Fruit fly (Drosophila melanogaster) whole organism, prepupa: ENCODE measurements around the gene CG33725.

Source experiments
- Blimp-1 ChIP-seq: fragments of 200-800 bp; sonication (Bioruptor generic); optimal IDR thresholded peaks from 3 replicates; lab custom pipeline; 2017; ENCODE audit warnings: missing biosample characterization, missing genetic modification characterization, mild to moderate bottlenecking, moderate library complexity, missing genetic modification reagents
- CG10631 ChIP-seq: fragments of 200-800 bp; sonication (Bioruptor generic); optimal IDR thresholded peaks from 2 replicates; lab custom pipeline; 2016; ENCODE audit warnings: missing biosample characterization, missing genetic modification characterization
- CG11294 ChIP-seq: fragments of 200-800 bp; sonication (Bioruptor generic); IDR thresholded peaks from 2 replicates; pipeline ENCODE4 v1.3.6; 2022; ENCODE audit warnings: missing biosample characterization, missing genetic modification characterization
- CG11902 ChIP-seq: fragments of 200-800 bp; sonication (Bioruptor generic); optimal IDR thresholded peaks from 3 replicates; lab custom pipeline; 2016; ENCODE audit warnings: missing biosample characterization, missing genetic modification characterization
- CG1621 ChIP-seq: fragments of 200-800 bp; sonication (Bioruptor generic); optimal IDR thresholded peaks from 3 replicates; lab custom pipeline; 2018; ENCODE audit warnings: missing biosample characterization, mild to moderate bottlenecking, missing genetic modification characterization
- CG16779 ChIP-seq: fragments of 200-800 bp; sonication (Bioruptor generic); optimal IDR thresholded peaks from 3 replicates; lab custom pipeline; 2017; ENCODE audit warnings: missing biosample characterization, mild to moderate bottlenecking, missing genetic modification characterization
- CG3032 ChIP-seq: fragments of 200-800 bp; optimal IDR thresholded peaks from 2 replicates; lab custom pipeline; 2019; ENCODE audit warnings: missing biosample characterization, mild to moderate bottlenecking, missing genetic modification characterization, moderate library complexity
- CG31627 ChIP-seq: fragments of 200-800 bp; sonication (Bioruptor generic); optimal IDR thresholded peaks from 3 replicates; lab custom pipeline; 2016; ENCODE audit warnings: missing biosample characterization, missing genetic modification characterization
- CG32006 ChIP-seq: fragments of 200-800 bp; sonication (Bioruptor generic); optimal IDR thresholded peaks from 3 replicates; lab custom pipeline; 2017; ENCODE audit warnings: missing biosample characterization, mild to moderate bottlenecking, missing genetic modification characterization
- CG34406 ChIP-seq: fragments of 200-800 bp; sonication (Bioruptor generic); optimal IDR thresholded peaks from 3 replicates; lab custom pipeline; 2016; ENCODE audit warnings: missing biosample characterization, missing genetic modification characterization
- CG3919 ChIP-seq: fragments of 200-800 bp; sonication (Bioruptor generic); optimal IDR thresholded peaks from 3 replicates; lab custom pipeline; 2016; ENCODE audit warnings: missing biosample characterization, missing genetic modification characterization
- CG4318 ChIP-seq: fragments of 200-800 bp; sonication (Bioruptor generic); optimal IDR thresholded peaks from 3 replicates; lab custom pipeline; 2017; ENCODE audit warnings: missing biosample characterization, mild to moderate bottlenecking, missing genetic modification characterization
- CG6276 ChIP-seq: fragments of 200-800 bp; sonication (Bioruptor generic); optimal IDR thresholded peaks from 2 replicates; lab custom pipeline; 2017; ENCODE audit warnings: missing biosample characterization, mild to moderate bottlenecking, missing genetic modification characterization
- CG6792 ChIP-seq: fragments of 200-800 bp; sonication (Bioruptor generic); optimal IDR thresholded peaks from 3 replicates; lab custom pipeline; 2016; ENCODE audit warnings: missing biosample characterization, missing genetic modification characterization
- CG6808 ChIP-seq: fragments of 200-800 bp; sonication (Bioruptor generic); optimal IDR thresholded peaks from 3 replicates; lab custom pipeline; 2017; ENCODE audit warnings: missing biosample characterization, missing genetic modification characterization, mild to moderate bottlenecking, moderate library complexity, missing genetic modification reagents
- CG6854 ChIP-seq: fragments of 200-800 bp; sonication (Bioruptor generic); optimal IDR thresholded peaks from 2 replicates; lab custom pipeline; 2017; ENCODE audit warnings: missing biosample characterization, mild to moderate bottlenecking, missing genetic modification characterization
- CG7368 ChIP-seq: fragments of 200-800 bp; sonication (Bioruptor generic); optimal IDR thresholded peaks from 3 replicates; lab custom pipeline; 2016; ENCODE audit warnings: missing biosample characterization, missing genetic modification characterization
- CG8119 ChIP-seq: fragments of 200-800 bp; sonication (Bioruptor generic); IDR thresholded peaks from 3 replicates; pipeline ENCODE4 v1.3.6; 2022; ENCODE audit warnings: missing biosample characterization, missing genetic modification characterization
- CG9139 ChIP-seq: fragments of 200-800 bp; sonication (Bioruptor generic); optimal IDR thresholded peaks from 3 replicates; lab custom pipeline; 2017; ENCODE audit warnings: missing biosample characterization, mild to moderate bottlenecking, missing genetic modification characterization
- Eip75B ChIP-seq: fragments of 200-800 bp; sonication (Bioruptor generic); optimal IDR thresholded peaks from 3 replicates; lab custom pipeline; 2016; ENCODE audit warnings: missing biosample characterization, missing genetic modification characterization
- Eip78C ChIP-seq: fragments of 200-800 bp; sonication (Bioruptor generic); peaks from one replicate; lab custom pipeline; 2016; ENCODE audit warnings: missing biosample characterization, missing genetic modification characterization
- Eip93F ChIP-seq: fragments of 200-800 bp; sonication (Bioruptor generic); optimal IDR thresholded peaks from 2 replicates; lab custom pipeline; 2016; ENCODE audit warnings: missing biosample characterization, mild to moderate bottlenecking, missing genetic modification characterization
- Ets21C ChIP-seq: fragments of 200-800 bp; sonication (Bioruptor generic); optimal IDR thresholded peaks from 3 replicates; lab custom pipeline; 2016; ENCODE audit warnings: missing biosample characterization, missing genetic modification characterization
- Ets96B ChIP-seq: fragments of 200-800 bp; optimal IDR thresholded peaks from 2 replicates; lab custom pipeline; 2019; ENCODE audit warnings: missing biosample characterization, mild to moderate bottlenecking, missing genetic modification characterization, moderate library complexity
- Gug ChIP-seq: fragments of 200-800 bp; sonication (Bioruptor generic); IDR thresholded peaks from 2 replicates; pipeline ENCODE4 v1.3.6; 2022; ENCODE audit warnings: missing biosample characterization, missing genetic modification characterization
- Hr39 ChIP-seq: fragments of 200-800 bp; sonication (Bioruptor generic); optimal IDR thresholded peaks from 2 replicates; lab custom pipeline; 2016; ENCODE audit warnings: missing biosample characterization, missing genetic modification characterization
- Met ChIP-seq: fragments of 200-800 bp; sonication (Bioruptor generic); optimal IDR thresholded peaks from 3 replicates; lab custom pipeline; 2016; ENCODE audit warnings: missing biosample characterization, missing genetic modification characterization
- OdsH ChIP-seq: fragments of 200-800 bp; sonication (Bioruptor generic); optimal IDR thresholded peaks from 3 replicates; lab custom pipeline; 2016; ENCODE audit warnings: missing biosample characterization, missing genetic modification characterization
- Sox102F ChIP-seq: fragments of 200-800 bp; sonication (Bioruptor generic); optimal IDR thresholded peaks from 2 replicates; lab custom pipeline; 2016; ENCODE audit warnings: missing biosample characterization, mild to moderate bottlenecking, missing genetic modification characterization
- achi ChIP-seq: fragments of 200-800 bp; sonication (Bioruptor generic); optimal IDR thresholded peaks from 3 replicates; lab custom pipeline; 2016; ENCODE audit warnings: missing biosample characterization, missing genetic modification characterization
- acj6 ChIP-seq: fragments of 200-800 bp; sonication (Bioruptor generic); optimal IDR thresholded peaks from 3 replicates; lab custom pipeline; 2016; ENCODE audit warnings: missing biosample characterization, missing genetic modification characterization
- cyc ChIP-seq: fragments of 200-800 bp; sonication (Bioruptor generic); optimal IDR thresholded peaks from 3 replicates; lab custom pipeline; 2016; ENCODE audit warnings: missing biosample characterization, missing genetic modification characterization
- dac ChIP-seq: fragments of 200-800 bp; sonication (Bioruptor generic); optimal IDR thresholded peaks from 2 replicates; lab custom pipeline; 2017; ENCODE audit warnings: missing biosample characterization, mild to moderate bottlenecking, missing genetic modification characterization
- dsx ChIP-seq: fragments of 200-800 bp; optimal IDR thresholded peaks from 3 replicates; lab custom pipeline; 2019; ENCODE audit warnings: missing biosample characterization, mild to moderate bottlenecking, missing genetic modification characterization, moderate library complexity; ENCODE audit not compliant: poor library complexity, severe bottlenecking
- esn ChIP-seq: fragments of 200-800 bp; sonication (Bioruptor generic); optimal IDR thresholded peaks from 2 replicates; lab custom pipeline; 2016; ENCODE audit warnings: missing biosample characterization, mild to moderate bottlenecking, missing genetic modification characterization, moderate library complexity
- fd59A ChIP-seq: fragments of 200-800 bp; sonication (Bioruptor generic); optimal IDR thresholded peaks from 2 replicates; lab custom pipeline; 2017; ENCODE audit warnings: missing biosample characterization, mild to moderate bottlenecking, missing genetic modification characterization, missing genetic modification reagents
- fd85E ChIP-seq: fragments of 200-800 bp; sonication (Bioruptor generic); optimal IDR thresholded peaks from 3 replicates; lab custom pipeline; 2016; ENCODE audit warnings: missing biosample characterization, missing genetic modification characterization
- fkh ChIP-seq: fragments of 200-800 bp; sonication (Bioruptor generic); optimal IDR thresholded peaks from 3 replicates; lab custom pipeline; 2017; ENCODE audit warnings: missing biosample characterization, mild to moderate bottlenecking, missing genetic modification characterization, moderate library complexity
- lz ChIP-seq: fragments of 200-800 bp; sonication (Bioruptor generic); optimal IDR thresholded peaks from 3 replicates; lab custom pipeline; 2016; ENCODE audit warnings: missing biosample characterization, missing genetic modification characterization
- net ChIP-seq: fragments of 200-800 bp; sonication (Bioruptor generic); optimal IDR thresholded peaks from 3 replicates; lab custom pipeline; 2016; ENCODE audit warnings: missing biosample characterization, missing genetic modification characterization
- pdm3 ChIP-seq: fragments of 200-800 bp; sonication (Bioruptor generic); optimal IDR thresholded peaks from 3 replicates; lab custom pipeline; 2016; ENCODE audit warnings: missing biosample characterization, missing genetic modification characterization
- spab ChIP-seq: fragments of 200-800 bp; sonication (Bioruptor generic); optimal IDR thresholded peaks from 2 replicates; lab custom pipeline; 2017; ENCODE audit warnings: missing biosample characterization, mild to moderate bottlenecking, missing genetic modification characterization, missing genetic modification reagents
- svp ChIP-seq: fragments of 200-800 bp; sonication (Bioruptor generic); peaks from one replicate; lab custom pipeline; 2016; ENCODE audit warnings: missing biosample characterization, missing genetic modification characterization
- topi ChIP-seq: fragments of 200-800 bp; sonication (Bioruptor generic); optimal IDR thresholded peaks from 3 replicates; lab custom pipeline; 2016; ENCODE audit warnings: missing biosample characterization, missing genetic modification characterization
- vri ChIP-seq: fragments of 200-800 bp; sonication (Bioruptor generic); optimal IDR thresholded peaks from 3 replicates; lab custom pipeline; 2016; ENCODE audit warnings: missing biosample characterization, mild to moderate bottlenecking, missing genetic modification characterization

CG33725 gene

dm6 chr3L:12482246-12482645 lies at the start of gene CG33725:
CG33725 (plus strand) TSS chr3L:12482609.
- TF ChIP-seq fkh (peak; percentile 95), fd59A (GFP tag; lab: Kevin White, UChicago) (no peak)
- TF ChIP-seq, all 60 proteins: peak for 1

DNA sequence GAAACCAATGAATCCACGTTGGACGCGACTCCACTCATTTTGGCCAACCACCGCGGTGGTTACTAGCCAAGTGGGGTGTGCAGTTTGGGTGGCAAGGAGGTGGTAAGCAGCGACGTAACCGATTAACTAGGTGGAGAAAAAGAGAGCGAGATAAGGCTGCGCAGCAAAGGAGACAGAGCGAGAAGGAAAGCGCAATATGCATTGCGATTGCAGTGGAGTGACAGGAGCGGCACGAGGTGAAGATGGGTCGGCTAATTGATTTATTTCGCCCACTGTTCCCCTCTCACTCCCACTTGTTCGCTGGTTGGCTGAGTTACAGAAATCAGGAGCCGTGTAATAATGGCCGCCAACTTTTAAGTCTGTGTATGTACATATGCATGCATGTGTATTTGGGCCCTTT lies 48.7 kb upstream of the CG33725 start:
- TF ChIP-seq topi, result no peak
- TF ChIP-seq CG7368 (GFP tag; lab: Kevin White, UChicago), result peak; percentile 40
- peak; percentile 53 for TF ChIP-seq svp (GFP tag; lab: Kevin White, UChicago)

- no peak for TF ChIP-seq CG3032 (tag; lab: Kevin White, UChicago)
- peak; percentile 60 for TF ChIP-seq fkh
- peak; percentile 76 for TF ChIP-seq vri (GFP tag; lab: Kevin White, UChicago)
These were observed 48.0 kb upstream of the CG33725 start for dm6 chr3L:12434432-12434831.

DNA sequence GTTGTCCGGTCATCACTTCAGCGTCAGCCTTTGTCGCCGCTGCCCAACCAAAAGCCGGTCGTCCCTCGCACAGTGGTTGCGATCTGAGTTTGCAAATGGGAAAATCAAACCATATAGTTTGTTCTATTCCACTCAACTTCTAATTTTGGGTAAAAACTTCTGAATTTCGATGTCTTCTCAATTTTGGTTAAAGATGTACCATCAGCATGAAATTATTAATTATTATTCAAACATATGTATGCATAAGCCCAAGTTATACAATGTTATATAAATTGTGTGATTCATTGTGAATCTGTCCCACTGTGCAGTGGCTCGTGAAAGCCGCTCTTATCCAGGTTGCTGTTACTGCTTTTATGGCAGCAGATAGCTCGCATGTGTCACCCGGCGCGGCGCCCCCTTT lies 39.8 kb upstream of the CG33725 start:
- TF ChIP-seq pdm3 (GFP tag; lab: Kevin White, UChicago) (peak; percentile 78), CG3032 (tag; lab: Kevin White, UChicago) (peak; percentile 73), CG4318 (GFP tag; lab: Kevin White, UChicago) (peak; percentile 62), cyc (peak; percentile 62), Sox102F (GFP tag; lab: Kevin White, UChicago) (peak; percentile 83), CG6808 (GFP tag; lab: Kevin White, UChicago) (peak; percentile 76), Eip93F (GFP tag; lab: Kevin White, UChicago) (no peak), CG11294 (GFP tag; lab: Robert Waterston, UW) (no peak), esn (peak; percentile 68), topi (peak; percentile 64), Gug (GFP tag; lab: Robert Waterston, UW) (no peak), CG3919 (peak; percentile 74), CG32006 (peak; percentile 75), Ets96B (tag; lab: Kevin White, UChicago) (peak; percentile 71), acj6 (peak; percentile 70), Eip78C (GFP tag; lab: Kevin White, UChicago) (peak; percentile 94), Blimp-1 (GFP tag; lab: Kevin White, UChicago) (peak; percentile 11), lz (GFP tag; lab: Kevin White, UChicago) (peak; percentile 47), CG6854 (GFP tag; lab: Kevin White, UChicago) (peak; percentile 3), fd85E (GFP tag; lab: Kevin White, UChicago) (no peak), CG9139 (GFP tag; lab: Kevin White, UChicago) (peak; percentile 37), CG6792 (peak; percentile 52), net (GFP tag; lab: Kevin White, UChicago) (peak; percentile 53), spab (peak; percentile 35), CG31627 (peak; percentile 60), CG8119 (GFP tag; lab: Robert Waterston, UW) (peak; percentile 66), Met (peak; percentile 77), Hr39 (peak; percentile 53), CG6276 (GFP tag; lab: Kevin White, UChicago) (peak; percentile 36), achi (GFP tag; lab: Kevin White, UChicago) (peak; percentile 73), dac (GFP tag; lab: Kevin White, UChicago) (no peak), CG7368 (GFP tag; lab: Kevin White, UChicago) (peak; percentile 37), CG11902 (GFP tag; lab: Kevin White, UChicago) (peak; percentile 31), dsx (GFP tag; lab: Kevin White, UChicago) (peak; percentile 87), vri (GFP tag; lab: Kevin White, UChicago) (peak; percentile 45), CG34406 (GFP tag; lab: Kevin White, UChicago) (peak; percentile 73), CG10631 (GFP tag; lab: Kevin White, UChicago) (peak; percentile 33), CG1621 (tag; lab: Kevin White, UChicago) (peak; percentile 28), CG16779 (tag; lab: Kevin White, UChicago) (peak; percentile 5), fd59A (GFP tag; lab: Kevin White, UChicago) (peak; percentile 63), OdsH (peak; percentile 70), Ets21C (GFP tag; lab: Kevin White, UChicago) (peak; percentile 30), fkh (no peak), Eip75B (GFP tag; lab: Kevin White, UChicago) (peak; percentile 55)
